Worm (Caenorhabditis elegans) whole organism, L1 larva: ENCODE measurements around the gene sri-48.
"Not testable (repeated sequence)": the region's sequence is repeated elsewhere in the genome, so short reads cannot be mapped to it uniquely, and the experiment has no call there.

ENCODE experiments used
- alr-1 ChIP-seq: fragments of 200-800 bp; sonication (Bioruptor generic); optimal IDR thresholded peaks from 2 replicates; lab custom pipeline; 2018; ENCODE audit warnings: borderline replicate concordance, mild to moderate bottlenecking, missing genetic modification characterization, missing compliant biosample characterization
- blmp-1 ChIP-seq: fragments of 150-350 bp; optimal IDR thresholded peaks from 2 replicates; lab custom pipeline; 2014; ENCODE audit warnings: missing biosample characterization, missing genetic modification characterization
- ceh-82 ChIP-seq, 3 experiments: fragments of 150-350 bp in 1 of 3; sonication (generic microtip) in 2 of 3; optimal IDR thresholded peaks; 2 replicates each; lab custom pipeline; 2014 to 2017; ENCODE audit warnings: missing biosample characterization in 3 of 3, missing genetic modification characterization in 3 of 3
- efl-1 ChIP-seq, 4 experiments: fragments of 150-350 bp; optimal IDR thresholded peaks in 3 of 4; peaks in 1 of 4; 1 replicate in 1 of 4; 2 replicates in 3 of 4; lab custom pipeline; 2014; ENCODE audit warnings: missing biosample characterization in 2 of 4, missing genetic modification characterization in 2 of 4, missing genetic modification reagents in 2 of 4
- egl-13 ChIP-seq: sonication (generic microtip); optimal IDR thresholded peaks from 2 replicates; lab custom pipeline; 2016; ENCODE audit warnings: missing genotype, missing genetic modification reagents, missing genetic modification characterization, missing compliant biosample characterization
- lin-15B ChIP-seq: fragments of 150-350 bp; sonication (generic microtip); optimal IDR thresholded peaks from 3 replicates; lab custom pipeline; 2014; ENCODE audit warnings: missing biosample characterization, missing genetic modification characterization

DNA sequence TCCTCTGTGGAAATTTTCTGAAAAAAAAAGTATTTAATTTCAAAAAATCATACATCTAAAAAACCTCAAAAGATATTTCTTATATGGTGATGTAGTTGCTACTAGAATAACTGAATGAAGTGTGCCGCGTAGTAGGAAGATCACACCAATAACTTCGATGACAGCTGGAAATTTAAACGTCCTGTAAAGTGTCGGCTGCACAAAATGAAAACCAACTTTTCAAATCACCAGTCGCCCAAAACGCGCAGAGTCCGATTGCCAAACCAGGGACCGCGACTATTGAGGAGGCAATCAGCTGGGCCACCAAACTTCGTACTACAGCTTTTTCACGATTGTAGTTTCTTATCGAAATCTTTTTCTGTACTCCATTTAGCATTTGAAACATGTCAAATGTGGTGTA, at the start of gene sri-48:
- TF ChIP-seq blmp-1 (tag; lab: Kevin White, UChicago); alr-1 (tag; lab: Kevin White, UChicago); ceh-82 (tag; optimal IDR thresholded peaks at IDR 0.05; lab: Kevin White, UChicago); egl-13 (tag; lab: Kevin White, UChicago); lin-15B (tag; lab: Kevin White, UChicago); efl-1 (optimal IDR thresholded peaks at IDR 0.05; lab: Kevin White, UChicago); efl-1 (GFP tag; optimal IDR thresholded peaks at IDR 0.05 in 1 of 2; lab: Kevin White, UChicago): not testable (repeated sequence)
